Worm (Caenorhabditis elegans) whole organism, midembryonic: ENCODE data around the gene dnj-5.

ENCODE experiments used
- T22C8.4 ChIP-seq: fragments of 200-800 bp; sonication (Bioruptor generic); IDR thresholded peaks from 2 replicates; pipeline ENCODE4 v1.3.6; 2022; ENCODE audit warnings: missing genetic modification characterization, missing compliant biosample characterization
- cog-1 ChIP-seq: sonication (generic microtip); optimal IDR thresholded peaks from 2 replicates; lab custom pipeline; 2016; ENCODE audit warnings: missing genetic modification characterization, missing compliant biosample characterization
- flt-1 ChIP-seq: fragments of 200-800 bp; sonication (Bioruptor generic); IDR thresholded peaks from 2 replicates; pipeline ENCODE4 v1.3.6; 2022; ENCODE audit warnings: missing genetic modification characterization, missing compliant biosample characterization
- klf-2 ChIP-seq: fragments of 200-800 bp; sonication (Bioruptor generic); conservative IDR thresholded peaks from 2 replicates; pipeline ENCODE4 v1.3.6; 2022; ENCODE audit warnings: missing genetic modification reagents, missing genetic modification characterization, missing compliant biosample characterization
- med-1 ChIP-seq: sonication (generic microtip); optimal IDR thresholded peaks from 2 replicates; lab custom pipeline; 2017; ENCODE audit warnings: missing genetic modification characterization, mild to moderate bottlenecking, missing compliant biosample characterization, antibody characterized with exemption, missing genetic modification reagents; ENCODE audit not compliant: insufficient read depth
- ref-1 ChIP-seq: fragments of 200-800 bp; sonication (Bioruptor generic); conservative IDR thresholded peaks from 2 replicates; pipeline ENCODE4 v1.3.6; 2022; ENCODE audit warnings: missing genetic modification reagents, missing genetic modification characterization, missing compliant biosample characterization
- tab-1 ChIP-seq: fragments of 200-800 bp; sonication (Bioruptor generic); IDR thresholded peaks from 2 replicates; pipeline ENCODE4 v1.3.6; 2022; ENCODE audit warnings: missing genetic modification characterization, missing compliant biosample characterization
- ztf-23 ChIP-seq: fragments of 200-800 bp; sonication (Bioruptor generic); IDR thresholded peaks from 2 replicates; pipeline ENCODE4 v1.3.6; 2022; ENCODE audit warnings: missing genetic modification reagents, missing genetic modification characterization, missing compliant biosample characterization
- ztf-29 ChIP-seq: fragments of 200-800 bp; sonication (Bioruptor generic); IDR thresholded peaks from 2 replicates; pipeline ENCODE4 v1.3.6; 2022; ENCODE audit warnings: missing genetic modification reagents, missing genetic modification characterization, missing compliant biosample characterization

dnj-5 gene

ce11 chrII:6844227-6845005 lies 13.7 kb downstream of the dnj-5 start:
- TF ChIP-seq klf-2 (no peak), med-1 (GFP tag; lab: Kevin White, UChicago) (no peak), ztf-23 (GFP tag; lab: Robert Waterston, UW) (no peak), T22C8.4 (peak; percentile 65)

- no peak for TF ChIP-seq T22C8.4
- TF ChIP-seq flt-1 (GFP tag; lab: Robert Waterston, UW): peak; percentile 55; the same call in 1 of the 2 replicates
Observed at ce11 chrII:6843680-6844079, 14.4 kb downstream of the dnj-5 start.

- TF ChIP-seq flt-1 (GFP tag; lab: Robert Waterston, UW) (0 out of 2 replicates have a peak, but pooled peaks have one; percentile 14), ztf-29 (GFP tag; lab: Robert Waterston, UW) (0 out of 2 replicates have a peak, but pooled peaks have one; percentile 43), T22C8.4 (no peak)
Observed at ce11 chrII:6843211-6843610, 14.9 kb downstream of the dnj-5 start.

- TF ChIP-seq ztf-29 (GFP tag; lab: Robert Waterston, UW) (no peak), med-1 (GFP tag; lab: Kevin White, UChicago) (no peak), ref-1 (GFP tag; lab: Robert Waterston, UW) (no peak), flt-1 (GFP tag; lab: Robert Waterston, UW) (no peak), cog-1 (tag; lab: Kevin White, UChicago) (no peak), ztf-23 (GFP tag; lab: Robert Waterston, UW) (no peak), T22C8.4 (no peak)
Observed at ce11 chrII:6842651-6843118, 15.4 kb downstream of the dnj-5 start.

ce11 chrII:6842009-6842408 lies 16.1 kb downstream of the dnj-5 start:
- TF ChIP-seq ztf-29 (GFP tag; lab: Robert Waterston, UW): no peak
- TF ChIP-seq T22C8.4: no peak

- TF ChIP-seq med-1 (GFP tag; lab: Kevin White, UChicago) (no peak), klf-2 (no peak), cog-1 (tag; lab: Kevin White, UChicago) (peak; percentile 15)
Observed at ce11 chrII:6841102-6841501, 17.0 kb downstream of the dnj-5 start.

- no peak for TF ChIP-seq T22C8.4
- no peak for TF ChIP-seq ztf-23 (GFP tag; lab: Robert Waterston, UW)
- TF ChIP-seq flt-1 (GFP tag; lab: Robert Waterston, UW): no peak
- TF ChIP-seq ztf-29 (GFP tag; lab: Robert Waterston, UW): no peak
- no peak for TF ChIP-seq ref-1 (GFP tag; lab: Robert Waterston, UW)
- TF ChIP-seq klf-2: no peak
- no peak for TF ChIP-seq cog-1 (tag; lab: Kevin White, UChicago)
- TF ChIP-seq tab-1: no peak
- no peak for TF ChIP-seq med-1 (GFP tag; lab: Kevin White, UChicago)
Observed at ce11 chrII:6840663-6841062, 17.4 kb downstream of the dnj-5 start.

ce11 chrII:6838977-6839376 lies 19.1 kb downstream of the dnj-5 start:
- no peak for TF ChIP-seq flt-1 (GFP tag; lab: Robert Waterston, UW)
- TF ChIP-seq T22C8.4: no peak
- TF ChIP-seq med-1 (GFP tag; lab: Kevin White, UChicago): no peak
- TF ChIP-seq klf-2: no peak
- TF ChIP-seq ztf-23 (GFP tag; lab: Robert Waterston, UW): no peak
- no peak for TF ChIP-seq ref-1 (GFP tag; lab: Robert Waterston, UW)
- no peak for TF ChIP-seq tab-1
- no peak for TF ChIP-seq cog-1 (tag; lab: Kevin White, UChicago)
- no peak for TF ChIP-seq ztf-29 (GFP tag; lab: Robert Waterston, UW)

ce11 chrII:6838270-6838878 lies 19.7 kb downstream of the dnj-5 start:
- no peak for TF ChIP-seq ztf-29 (GFP tag; lab: Robert Waterston, UW)
- TF ChIP-seq cog-1 (tag; lab: Kevin White, UChicago): peak; percentile 13

ce11 chrII:6836762-6837566 lies 21.1 kb downstream of the dnj-5 start:
- TF ChIP-seq med-1 (GFP tag; lab: Kevin White, UChicago): no peak
